Fruit fly (Drosophila melanogaster) whole organism, embryonic: ENCODE measurements around the gene ATPsynbeta.

Experiments
- BEAF-32 ChIP-seq: fragments of 200-800 bp; sonication (Bioruptor generic); optimal IDR thresholded peaks from 3 replicates; lab custom pipeline; 2017; ENCODE audit warnings: missing biosample characterization, missing genetic modification characterization, mild to moderate bottlenecking, moderate library complexity, missing genetic modification reagents
- CG10147 ChIP-seq: fragments of 200-800 bp; sonication (Bioruptor generic); optimal IDR thresholded peaks from 2 replicates; lab custom pipeline; 2019; ENCODE audit warnings: missing biosample characterization, mild to moderate bottlenecking, missing genetic modification characterization, moderate library complexity
- CG12659 ChIP-seq: fragments of 200-800 bp; sonication (Bioruptor generic); optimal IDR thresholded peaks from 3 replicates; lab custom pipeline; 2017; ENCODE audit warnings: mild to moderate bottlenecking, missing biosample characterization, missing genetic modification reagents, missing genetic modification characterization
- CG13424 ChIP-seq: fragments of 200-800 bp; sonication (Bioruptor generic); optimal IDR thresholded peaks from 2 replicates; lab custom pipeline; 2019; ENCODE audit warnings: missing biosample characterization, mild to moderate bottlenecking, missing genetic modification characterization, moderate library complexity
- CG15696 ChIP-seq: fragments of 200-800 bp; sonication (Bioruptor generic); optimal IDR thresholded peaks from 2 replicates; lab custom pipeline; 2019; ENCODE audit warnings: missing biosample characterization, mild to moderate bottlenecking, missing genetic modification characterization, moderate library complexity
- CG1602 ChIP-seq: fragments of 200-800 bp; sonication (Bioruptor generic); optimal IDR thresholded peaks from 3 replicates; lab custom pipeline; 2016; ENCODE audit warnings: missing biosample characterization, missing genetic modification characterization
- CG16863 ChIP-seq: fragments of 200-800 bp; sonication (Bioruptor generic); optimal IDR thresholded peaks from 3 replicates; lab custom pipeline; 2016; ENCODE audit warnings: missing biosample characterization, missing genetic modification characterization
- CG17361 ChIP-seq: fragments of 200-800 bp; sonication (Bioruptor generic); IDR thresholded peaks from 3 replicates; pipeline ENCODE4 v1.3.6; 2022; ENCODE audit warnings: missing biosample characterization, missing genetic modification characterization
- CG17829 ChIP-seq: fragments of 200-800 bp; optimal IDR thresholded peaks from 2 replicates; lab custom pipeline; 2019; ENCODE audit warnings: missing biosample characterization, mild to moderate bottlenecking, missing genetic modification characterization, moderate library complexity
- CG18476 ChIP-seq: fragments of 200-800 bp; sonication (Bioruptor generic); optimal IDR thresholded peaks from 2 replicates; lab custom pipeline; 2016; ENCODE audit warnings: missing biosample characterization, mild to moderate bottlenecking, missing genetic modification characterization
- CG2199 ChIP-seq: fragments of 200-800 bp; sonication (Bioruptor generic); IDR thresholded peaks from 3 replicates; pipeline ENCODE4 v1.3.6; 2022; ENCODE audit warnings: missing biosample characterization, missing genetic modification characterization
- CG3281 ChIP-seq: fragments of 200-800 bp; sonication (Bioruptor generic); optimal IDR thresholded peaks from 3 replicates; lab custom pipeline; 2017; ENCODE audit warnings: missing biosample characterization, mild to moderate bottlenecking, missing genetic modification characterization
- CG42726 ChIP-seq: fragments of 200-800 bp; sonication (Bioruptor generic); IDR thresholded peaks from 2 replicates; pipeline ENCODE4 v1.3.6; 2022; ENCODE audit warnings: missing biosample characterization, missing genetic modification characterization; ENCODE audit not compliant: partially characterized antibody
- CG4707 ChIP-seq: fragments of 200-800 bp; sonication (Bioruptor generic); optimal IDR thresholded peaks from 2 replicates; lab custom pipeline; 2018; ENCODE audit warnings: missing biosample characterization, mild to moderate bottlenecking, missing genetic modification characterization, moderate library complexity
- CG5180 ChIP-seq: fragments of 200-800 bp; sonication (Bioruptor generic); optimal IDR thresholded peaks from 3 replicates; lab custom pipeline; 2017; ENCODE audit warnings: missing biosample characterization, missing genetic modification characterization, mild to moderate bottlenecking, moderate library complexity, missing genetic modification reagents
- CG5245 ChIP-seq: fragments of 200-800 bp; sonication (Bioruptor generic); optimal IDR thresholded peaks from 3 replicates; lab custom pipeline; 2016; ENCODE audit warnings: missing biosample characterization, missing genetic modification characterization
- CG5953 ChIP-seq: fragments of 200-800 bp; sonication (Bioruptor generic); IDR thresholded peaks from 2 replicates; pipeline ENCODE4 v1.3.6; 2022; ENCODE audit warnings: missing biosample characterization, missing genetic modification characterization
- CG6175 ChIP-seq: fragments of 200-800 bp; sonication (Bioruptor generic); IDR thresholded peaks from 3 replicates; pipeline ENCODE4 v1.3.6; 2022; ENCODE audit warnings: missing biosample characterization, missing genetic modification characterization
- CG8089 ChIP-seq: fragments of 200-800 bp; sonication (Bioruptor generic); optimal IDR thresholded peaks from 3 replicates; lab custom pipeline; 2016; ENCODE audit warnings: missing biosample characterization, missing genetic modification characterization
- CG8290 ChIP-seq, 3 experiments: fragments of 200-800 bp; sonication (Bioruptor generic); optimal IDR thresholded peaks; 2 replicates each; lab custom pipeline; 2016 to 2019; ENCODE audit warnings: missing biosample characterization in 3 of 3, missing genetic modification characterization in 3 of 3, mild to moderate bottlenecking in 2 of 3, moderate library complexity in 1 of 3
- CG8765 ChIP-seq: fragments of 200-800 bp; sonication (Bioruptor generic); IDR thresholded peaks from 2 replicates; pipeline ENCODE4 v1.3.6; 2022; ENCODE audit warnings: missing biosample characterization, missing genetic modification characterization
- CG9609 ChIP-seq: fragments of 200-800 bp; sonication (Bioruptor generic); optimal IDR thresholded peaks from 3 replicates; lab custom pipeline; 2016; ENCODE audit warnings: missing biosample characterization, missing genetic modification characterization
- CHES-1-like ChIP-seq: fragments of 200-800 bp; sonication (Bioruptor generic); optimal IDR thresholded peaks from 2 replicates; lab custom pipeline; 2016; ENCODE audit warnings: missing biosample characterization, missing genetic modification characterization
- CTCF ChIP-seq: fragments of 200-800 bp; sonication (Bioruptor generic); optimal IDR thresholded peaks from 2 replicates; lab custom pipeline; 2017; ENCODE audit warnings: missing biosample characterization, mild to moderate bottlenecking, missing genetic modification characterization, moderate library complexity
- Camta ChIP-seq: fragments of 200-800 bp; sonication (Bioruptor generic); optimal IDR thresholded peaks from 2 replicates; lab custom pipeline; 2016; ENCODE audit warnings: missing biosample characterization, missing genetic modification characterization
- Gsc ChIP-seq: fragments of 200-800 bp; sonication (Bioruptor generic); IDR thresholded peaks from 2 replicates; pipeline ENCODE4 v1.3.6; 2022; ENCODE audit warnings: missing biosample characterization, missing genetic modification characterization
- HLH4C ChIP-seq: fragments of 200-800 bp; sonication (Bioruptor generic); IDR thresholded peaks from 3 replicates; pipeline ENCODE4 v1.3.6; 2022; ENCODE audit warnings: missing biosample characterization, missing genetic modification characterization; ENCODE audit not compliant: partially characterized antibody
- HLHmδ ChIP-seq: fragments of 200-800 bp; sonication (Bioruptor generic); optimal IDR thresholded peaks from 2 replicates; lab custom pipeline; 2018; ENCODE audit warnings: missing biosample characterization, mild to moderate bottlenecking, missing genetic modification characterization, moderate library complexity
- Hmx ChIP-seq: fragments of 200-800 bp; sonication (Bioruptor generic); optimal IDR thresholded peaks from 2 replicates; lab custom pipeline; 2016; ENCODE audit warnings: missing biosample characterization, missing genetic modification characterization
- Lpt ChIP-seq: fragments of >200 bp; optimal IDR thresholded peaks from 2 replicates; lab custom pipeline; 2018; ENCODE audit warnings: missing biosample characterization, missing genetic modification characterization
- Neu2 ChIP-seq: fragments of 200-800 bp; sonication (Bioruptor generic); optimal IDR thresholded peaks from 3 replicates; lab custom pipeline; 2016; ENCODE audit warnings: missing biosample characterization, missing genetic modification characterization, borderline replicate concordance
- Nf-YA ChIP-seq: fragments of 200-800 bp; sonication (Bioruptor generic); IDR thresholded peaks from 2 replicates; pipeline ENCODE4 v1.3.6; 2022; ENCODE audit warnings: missing biosample characterization, missing genetic modification characterization
- Pdp1 ChIP-seq, 2 experiments: fragments of 200-800 bp; sonication (Bioruptor generic); optimal IDR thresholded peaks; 3 replicates each; lab custom pipeline; 2016; ENCODE audit warnings: missing biosample characterization in 2 of 2, missing genetic modification characterization in 2 of 2, mild to moderate bottlenecking in 1 of 2, moderate library complexity in 1 of 2
- Sry-δ ChIP-seq: fragments of 200-800 bp; sonication (Bioruptor generic); optimal IDR thresholded peaks from 2 replicates; lab custom pipeline; 2016; ENCODE audit warnings: missing biosample characterization, missing genetic modification characterization
- Trl ChIP-seq, 3 experiments: fragments of >200 bp in 2 of 3; fragments of 200-800 bp in 1 of 3; sonication (Bioruptor generic) in 1 of 3; optimal IDR thresholded peaks; 2 replicates in 1 of 3; 3 replicates in 2 of 3; lab custom pipeline; 2016 to 2017; ENCODE audit warnings: missing biosample characterization in 1 of 3, missing genetic modification characterization in 1 of 3
- aop ChIP-seq: fragments of 200-800 bp; sonication (Bioruptor generic); IDR thresholded peaks from 2 replicates; pipeline ENCODE4 v1.3.6; 2022; ENCODE audit warnings: missing biosample characterization, missing genetic modification characterization
- chm ChIP-seq: fragments of 200-800 bp; sonication (Bioruptor generic); IDR thresholded peaks from 2 replicates; pipeline ENCODE4 v1.3.6; 2022; ENCODE audit warnings: missing biosample characterization, missing genetic modification characterization
- gfzf ChIP-seq: fragments of 200-800 bp; sonication (Bioruptor generic); optimal IDR thresholded peaks from 2 replicates; lab custom pipeline; 2016; ENCODE audit warnings: missing biosample characterization, mild to moderate bottlenecking, missing genetic modification characterization, moderate library complexity
- h ChIP-seq: fragments of >200 bp; optimal IDR thresholded peaks from 2 replicates; lab custom pipeline; 2017
- hb ChIP-seq: fragments of 200-800 bp; sonication (Bioruptor generic); IDR thresholded peaks from 3 replicates; pipeline ENCODE4 v1.3.6; 2022; ENCODE audit warnings: missing biosample characterization, missing genetic modification characterization; ENCODE audit not compliant: partially characterized antibody
- hkb ChIP-seq, 2 experiments: fragments of 200-800 bp in 1 of 2; fragments of >200 bp in 1 of 2; sonication (Bioruptor generic) in 1 of 2; IDR thresholded peaks in 1 of 2; optimal IDR thresholded peaks in 1 of 2; 2 replicates each; pipeline versions ENCODE4 v1.3.6 to Lab custom; 2017 to 2022; ENCODE audit warnings: missing biosample characterization in 1 of 2, missing genetic modification characterization in 1 of 2
- mld ChIP-seq: fragments of 200-800 bp; sonication (Bioruptor generic); IDR thresholded peaks from 3 replicates; pipeline ENCODE4 v1.3.6; 2022; ENCODE audit warnings: missing biosample characterization, missing genetic modification characterization; ENCODE audit not compliant: partially characterized antibody
- onecut ChIP-seq: fragments of 200-800 bp; sonication (Bioruptor generic); IDR thresholded peaks from 2 replicates; pipeline ENCODE4 v1.3.6; 2022; ENCODE audit warnings: missing biosample characterization, missing genetic modification characterization
- ranshi ChIP-seq: fragments of 200-800 bp; sonication (Bioruptor generic); IDR thresholded peaks from 2 replicates; pipeline ENCODE4 v1.3.6; 2022; ENCODE audit warnings: missing biosample characterization, missing genetic modification characterization
- row ChIP-seq: fragments of 200-800 bp; sonication (Bioruptor generic); IDR thresholded peaks from 3 replicates; pipeline ENCODE4 v1.3.6; 2022; ENCODE audit warnings: missing biosample characterization, missing genetic modification characterization
- sd ChIP-seq: fragments of 200-800 bp; sonication (Bioruptor generic); optimal IDR thresholded peaks from 3 replicates; lab custom pipeline; 2018; ENCODE audit warnings: missing biosample characterization, mild to moderate bottlenecking, missing genetic modification characterization, moderate library complexity
- seq ChIP-seq: fragments of 200-800 bp; sonication (Bioruptor generic); IDR thresholded peaks from 2 replicates; pipeline ENCODE4 v1.3.6; 2022; ENCODE audit warnings: missing biosample characterization, missing genetic modification characterization
- tna ChIP-seq: fragments of 200-800 bp; sonication (Bioruptor generic); IDR thresholded peaks from 2 replicates; pipeline ENCODE4 v1.3.6; 2022; ENCODE audit warnings: missing biosample characterization, missing genetic modification characterization; ENCODE audit not compliant: partially characterized antibody
- tup ChIP-seq: fragments of 200-800 bp; sonication (Bioruptor generic); optimal IDR thresholded peaks from 2 replicates; lab custom pipeline; 2016; ENCODE audit warnings: missing biosample characterization, mild to moderate bottlenecking, missing genetic modification characterization, moderate library complexity
- vfl ChIP-seq: fragments of 200-800 bp; sonication (Bioruptor generic); optimal IDR thresholded peaks from 2 replicates; lab custom pipeline; 2016; ENCODE audit warnings: missing biosample characterization, missing genetic modification characterization
- wdn ChIP-seq: fragments of 200-800 bp; sonication (Bioruptor generic); IDR thresholded peaks from 2 replicates; pipeline ENCODE4 v1.3.6; 2022; ENCODE audit warnings: missing biosample characterization, missing genetic modification characterization

The ATPsynbeta gene

dm6 chr4:1051271-1051670, 20.0 kb downstream of the ATPsynbeta start (continued):
- TF ChIP-seq Sry-δ (GFP tag; lab: Kevin White, UChicago) (peak; percentile 89), CG13424 (no peak), tup (GFP tag; lab: Kevin White, UChicago) (no peak), CG1602 (GFP tag; lab: Kevin White, UChicago) (no peak), Neu2 (GFP tag; lab: Kevin White, UChicago) (no peak), h (no peak), tna (GFP tag; lab: Robert Waterston, UW) (peak; percentile 32; the same call in 1 of the 2 replicates), CHES-1-like (peak; percentile 12), seq (no peak), HLH4C (GFP tag; lab: Robert Waterston, UW) (no peak), Gsc (GFP tag; lab: Robert Waterston, UW) (no peak), vfl (GFP tag; lab: Kevin White, UChicago) (no peak), hb (GFP tag; lab: Robert Waterston, UW) (no peak), CTCF (GFP tag; lab: Kevin White, UChicago) (no peak), CG2199 (GFP tag; lab: Robert Waterston, UW) (peak; percentile 93), wdn (GFP tag; lab: Robert Waterston, UW) (no peak), mld (GFP tag; lab: Robert Waterston, UW) (no peak), CG5245 (GFP tag; lab: Kevin White, UChicago) (no peak), CG10147 (no peak), CG8089 (peak; percentile 82), BEAF-32 (GFP tag; lab: Kevin White, UChicago) (peak; percentile 65), hkb (optimal IDR thresholded peaks at IDR 0.05; lab: Kevin White, UChicago) (no peak), hkb (GFP tag; IDR thresholded peaks at IDR 0.05; lab: Robert Waterston, UW) (no peak), Hmx (GFP tag; lab: Kevin White, UChicago) (no peak), CG8765 (GFP tag; lab: Robert Waterston, UW) (no peak), CG8290 (GFP tag; optimal IDR thresholded peaks at IDR 0.05; lab: Kevin White, UChicago) (peak; percentile 71), CG8290 (tag; optimal IDR thresholded peaks at IDR 0.05; lab: Kevin White, UChicago) (peak; percentile 57 to 80), row (GFP tag; lab: Robert Waterston, UW) (peak; percentile 83), CG15696 (tag; lab: Kevin White, UChicago) (peak; percentile 0), CG16863 (GFP tag; lab: Kevin White, UChicago) (no peak), gfzf (GFP tag; lab: Kevin White, UChicago) (peak; percentile 41), CG17361 (GFP tag; lab: Robert Waterston, UW) (no peak; the same call in 2 of the 3 replicates), sd (no peak), CG6175 (GFP tag; lab: Robert Waterston, UW) (no peak), CG42726 (no peak), CG17829 (tag; lab: Kevin White, UChicago) (peak; percentile 4), CG12659 (GFP tag; lab: Kevin White, UChicago) (peak; percentile 59), ranshi (GFP tag; lab: Robert Waterston, UW) (no peak), Camta (GFP tag; lab: Kevin White, UChicago) (no peak), Nf-YA (GFP tag; lab: Robert Waterston, UW) (no peak), HLHmδ (no peak)

- TF ChIP-seq aop: no peak
- TF ChIP-seq chm (GFP tag; lab: Robert Waterston, UW): no peak
- peak; percentile 35 for TF ChIP-seq CG3281
- no peak for TF ChIP-seq Pdp1 (GFP tag; optimal IDR thresholded peaks at IDR 0.05; lab: Kevin White, UChicago)
- TF ChIP-seq CG9609: no peak
- no peak for TF ChIP-seq CG4707 (GFP tag; lab: Kevin White, UChicago)
- no peak for TF ChIP-seq Trl (optimal IDR thresholded peaks at IDR 0.05; lab: Kevin White, UChicago)
- TF ChIP-seq Trl (GFP tag; optimal IDR thresholded peaks at IDR 0.05; lab: Kevin White, UChicago): no peak
- peak; percentile 22; the same call in 1 of the 2 replicates for TF ChIP-seq onecut (GFP tag; lab: Robert Waterston, UW)
- TF ChIP-seq CG5953 (GFP tag; lab: Robert Waterston, UW): no peak
- no peak for TF ChIP-seq CG18476 (GFP tag; lab: Kevin White, UChicago)
- no peak for TF ChIP-seq Lpt (GFP tag; lab: Kevin White, UChicago)
- TF ChIP-seq vfl (GFP tag; lab: Kevin White, UChicago): no peak
- TF ChIP-seq CG5180: no peak
Measured at dm6 chr4:1053653-1054163, 22.4 kb downstream of the ATPsynbeta start, which contains the start of gene CaMKII. CaMKII (minus strand) TSS chr4:1053703.
